Fruit fly (Drosophila melanogaster): ENCODE results near the gene Cox11.

The Cox11 gene

dm6 chr2L:5569503-5569902, 42.7 kb downstream of the Cox11 start (continued):
- TF ChIP-seq kni (GFP tag; optimal IDR thresholded peaks at IDR 0.05) (no peak), Abd-B (GFP tag; optimal IDR thresholded peaks at IDR 0.05) (peak; percentile 22), tx (GFP tag; optimal IDR thresholded peaks at IDR 0.05) (no peak), ttk (GFP tag; IDR thresholded peaks at IDR 0.05) (no peak), seq (GFP tag; IDR thresholded peaks at IDR 0.05) (no peak), trem (tag; optimal IDR thresholded peaks at IDR 0.05) (no peak), Nf-YC (tag; optimal IDR thresholded peaks at IDR 0.05) (no peak), en (GFP tag; optimal IDR thresholded peaks at IDR 0.05) (no peak), CG6689 (GFP tag; IDR thresholded peaks at IDR 0.05) (peak; percentile 45), CG15269 (tag; optimal IDR thresholded peaks at IDR 0.05) (peak; percentile 48), bcd (GFP tag; optimal IDR thresholded peaks at IDR 0.05) (peak; percentile 12), Doc2 (GFP tag; IDR thresholded peaks at IDR 0.05) (0 out of 2 replicates have a peak, but pooled peaks have one; percentile 13), Ets65A (GFP tag) (peak; percentile 93), sob (GFP tag; IDR thresholded peaks at IDR 0.05) (no peak; the same call in 1 of the 2 replicates), HLH54F (GFP tag; optimal IDR thresholded peaks at IDR 0.05) (peak; percentile 17), CG12659 (GFP tag; optimal IDR thresholded peaks at IDR 0.05) (no peak), danr (GFP tag; IDR thresholded peaks at IDR 0.05) (0 out of 2 replicates have a peak, but pooled peaks have one; percentile 7), Nf-YB (GFP tag; optimal IDR thresholded peaks at IDR 0.05) (no peak), CG13424 (tag; optimal IDR thresholded peaks at IDR 0.05) (peak; percentile 42), unpg (GFP tag; optimal IDR thresholded peaks at IDR 0.05) (no peak), CG7357 (GFP tag; IDR thresholded peaks at IDR 0.05) (0 out of 3 replicates have a peak, but pooled peaks have one; percentile 19), h (optimal IDR thresholded peaks at IDR 0.05) (no peak), Sox102F (GFP tag; optimal IDR thresholded peaks at IDR 0.05) (peak; percentile 45), pnt (GFP tag; optimal IDR thresholded peaks at IDR 0.05) (no peak), caup (GFP tag; optimal IDR thresholded peaks at IDR 0.05; ENCODE audit: severe bottlenecking) (peak; percentile 20), CoRest (tag; optimal IDR thresholded peaks at IDR 0.05) (peak; percentile 27), nerfin-2 (GFP tag; IDR thresholded peaks at IDR 0.05; ENCODE audit: partially characterized antibody) (no peak), ind (GFP tag; optimal IDR thresholded peaks at IDR 0.05) (peak; percentile 27), jing (GFP tag; optimal IDR thresholded peaks at IDR 0.05) (no peak), HLHmδ (GFP tag; optimal IDR thresholded peaks at IDR 0.05) (no peak), fd64A (GFP tag; optimal IDR thresholded peaks at IDR 0.05) (no peak), CG3847 (GFP tag; IDR thresholded peaks at IDR 0.05) (no peak), cg (GFP tag; optimal IDR thresholded peaks at IDR 0.05) (peak; percentile 7), CG17385 (GFP tag; optimal IDR thresholded peaks at IDR 0.05) (peak; percentile 26), Rfx (GFP tag; IDR thresholded peaks at IDR 0.05) (peak; percentile 70), chif (GFP tag; optimal IDR thresholded peaks at IDR 0.05) (no peak), HHEX (GFP tag; optimal IDR thresholded peaks at IDR 0.05) (peak; percentile 24), CG11247 (GFP tag; IDR thresholded peaks at IDR 0.05) (peak; percentile 41; the same call in 1 of the 2 replicates), zfh1 (GFP tag; IDR thresholded peaks at IDR 0.05) (0 out of 3 replicates have a peak, but pooled peaks have one; percentile 46), CG3281 (GFP tag; optimal IDR thresholded peaks at IDR 0.05) (peak; percentile 34), BtbVII (GFP tag; optimal IDR thresholded peaks at IDR 0.05) (peak; percentile 17), dmrt11E (tag; optimal IDR thresholded peaks at IDR 0.05) (no peak), hkb (optimal IDR thresholded peaks at IDR 0.05) (no peak), hkb (GFP tag; IDR thresholded peaks at IDR 0.05) (peak; percentile 47; the same call in 1 of the 2 replicates), CG14014 (GFP tag; IDR thresholded peaks at IDR 0.05) (peak; percentile 64; the same call in 1 of the 2 replicates), tio (GFP tag; optimal IDR thresholded peaks at IDR 0.05) (no peak), HmgD (GFP tag; optimal IDR thresholded peaks at IDR 0.05) (no peak), prd (optimal IDR thresholded peaks at IDR 0.05) (no peak), prd (GFP tag; IDR thresholded peaks at IDR 0.05) (peak; percentile 27; the same call in 1 of the 3 replicates), tap (tag; optimal IDR thresholded peaks at IDR 0.05) (no peak), CG9817 (tag; optimal IDR thresholded peaks at IDR 0.05) (peak; percentile 26)

Data from whole organism, embryonic.